Fruit fly (Drosophila melanogaster) whole organism, embryonic: ENCODE data around the gene CG43347.

ENCODE experiments used
- ATbp ChIP-seq: fragments of 200-800 bp; sonication (Bioruptor generic); optimal IDR thresholded peaks from 2 replicates; lab custom pipeline; 2017; ENCODE audit warnings: missing biosample characterization, mild to moderate bottlenecking, missing genetic modification characterization, missing genetic modification reagents
- Abd-B ChIP-seq: fragments of 200-800 bp; sonication (Bioruptor generic); optimal IDR thresholded peaks from 2 replicates; lab custom pipeline; 2018; ENCODE audit warnings: missing biosample characterization, mild to moderate bottlenecking, missing genetic modification characterization, moderate library complexity
- CG10959 ChIP-seq: fragments of 200-800 bp; sonication (Bioruptor generic); IDR thresholded peaks from 2 replicates; pipeline ENCODE4 v1.3.6; 2022; ENCODE audit warnings: missing biosample characterization, missing genetic modification characterization
- CG11398 ChIP-seq: fragments of 200-800 bp; sonication (Bioruptor generic); optimal IDR thresholded peaks from 2 replicates; lab custom pipeline; 2016; ENCODE audit warnings: missing biosample characterization, missing genetic modification characterization
- CG15514 ChIP-seq: fragments of 200-800 bp; sonication (Bioruptor generic); optimal IDR thresholded peaks from 3 replicates; lab custom pipeline; 2017; ENCODE audit warnings: missing biosample characterization, missing genetic modification characterization, mild to moderate bottlenecking, moderate library complexity, missing genetic modification reagents
- CG1832 ChIP-seq: fragments of 200-800 bp; sonication (Bioruptor generic); optimal IDR thresholded peaks from 2 replicates; lab custom pipeline; 2017; ENCODE audit warnings: missing biosample characterization, mild to moderate bottlenecking, missing genetic modification characterization, inconsistent platforms
- CG18599 ChIP-seq: fragments of 200-800 bp; sonication (Bioruptor generic); optimal IDR thresholded peaks from 3 replicates; lab custom pipeline; 2017; ENCODE audit warnings: missing biosample characterization, missing genetic modification characterization, mild to moderate bottlenecking, moderate library complexity, missing genetic modification reagents
- CG2202 ChIP-seq: fragments of 200-800 bp; sonication (Bioruptor generic); optimal IDR thresholded peaks from 2 replicates; lab custom pipeline; 2018; ENCODE audit warnings: missing biosample characterization, mild to moderate bottlenecking, missing genetic modification characterization
- CG30403 ChIP-seq: fragments of 200-800 bp; sonication (Bioruptor generic); optimal IDR thresholded peaks from 3 replicates; lab custom pipeline; 2016; ENCODE audit warnings: missing biosample characterization, missing genetic modification characterization
- CG32772 ChIP-seq: fragments of 200-800 bp; sonication (Bioruptor generic); IDR thresholded peaks from 2 replicates; pipeline ENCODE4 v1.3.6; 2022; ENCODE audit warnings: missing biosample characterization, missing genetic modification characterization
- CG4404 ChIP-seq: fragments of 200-800 bp; sonication (Bioruptor generic); IDR thresholded peaks from 2 replicates; pipeline ENCODE4 v1.3.6; 2022; ENCODE audit warnings: missing biosample characterization, missing genetic modification characterization
- CG4730 ChIP-seq: fragments of 200-800 bp; sonication (Bioruptor generic); IDR thresholded peaks from 2 replicates; pipeline ENCODE4 v1.3.6; 2022; ENCODE audit warnings: missing biosample characterization, missing genetic modification characterization
- CG6791 ChIP-seq: fragments of 200-800 bp; sonication (Bioruptor generic); IDR thresholded peaks from 3 replicates; pipeline ENCODE4 v1.3.6; 2022; ENCODE audit warnings: missing biosample characterization, missing genetic modification characterization; ENCODE audit not compliant: partially characterized antibody
- CG7372 ChIP-seq: fragments of 200-800 bp; sonication (Bioruptor generic); IDR thresholded peaks from 2 replicates; pipeline ENCODE4 v1.3.6; 2022; ENCODE audit warnings: missing biosample characterization, missing genetic modification characterization
- CG7745 ChIP-seq: fragments of 200-800 bp; sonication (Bioruptor generic); optimal IDR thresholded peaks from 2 replicates; lab custom pipeline; 2018; ENCODE audit warnings: missing biosample characterization, mild to moderate bottlenecking, missing genetic modification characterization, moderate library complexity
- CG8290 ChIP-seq, 3 experiments: fragments of 200-800 bp; sonication (Bioruptor generic); optimal IDR thresholded peaks; 2 replicates each; lab custom pipeline; 2016 to 2019; ENCODE audit warnings: missing biosample characterization in 3 of 3, missing genetic modification characterization in 3 of 3, mild to moderate bottlenecking in 2 of 3, moderate library complexity in 1 of 3
- CG8924 ChIP-seq: fragments of 200-800 bp; optimal IDR thresholded peaks from 3 replicates; lab custom pipeline; 2019; ENCODE audit warnings: missing biosample characterization, mild to moderate bottlenecking, missing genetic modification characterization, moderate library complexity
- D19B ChIP-seq: fragments of 200-800 bp; sonication (Bioruptor generic); optimal IDR thresholded peaks from 2 replicates; lab custom pipeline; 2017; ENCODE audit warnings: missing biosample characterization, mild to moderate bottlenecking, missing genetic modification characterization
- Dfd ChIP-seq, 2 experiments: fragments of >200 bp; optimal IDR thresholded peaks; 2 replicates each; lab custom pipeline; 2017; ENCODE audit warnings: missing biosample characterization in 2 of 2, missing genetic modification characterization in 2 of 2
- Drgx ChIP-seq: fragments of 200-800 bp; sonication (Bioruptor generic); IDR thresholded peaks from 2 replicates; pipeline ENCODE4 v1.3.6; 2022; ENCODE audit warnings: missing biosample characterization, missing genetic modification characterization
- E2f2 ChIP-seq: fragments of 200-800 bp; sonication (Bioruptor generic); IDR thresholded peaks from 2 replicates; pipeline ENCODE4 v1.3.6; 2022; ENCODE audit warnings: missing biosample characterization, missing genetic modification characterization
- Ets97D ChIP-seq: fragments of 200-800 bp; sonication (Bioruptor generic); optimal IDR thresholded peaks from 3 replicates; lab custom pipeline; 2016; ENCODE audit warnings: missing biosample characterization, missing genetic modification characterization
- Fer2 ChIP-seq: fragments of 200-800 bp; sonication (Bioruptor generic); optimal IDR thresholded peaks from 2 replicates; lab custom pipeline; 2018; ENCODE audit warnings: missing biosample characterization, mild to moderate bottlenecking, missing genetic modification characterization, moderate library complexity
- GATAe ChIP-seq: fragments of 200-800 bp; sonication (Bioruptor generic); conservative IDR thresholded peaks from 2 replicates; pipeline ENCODE4 v1.3.6; 2022; ENCODE audit warnings: missing biosample characterization, missing genetic modification characterization
- HLHmδ ChIP-seq: fragments of 200-800 bp; sonication (Bioruptor generic); optimal IDR thresholded peaks from 2 replicates; lab custom pipeline; 2018; ENCODE audit warnings: missing biosample characterization, mild to moderate bottlenecking, missing genetic modification characterization, moderate library complexity
- NC2β ChIP-seq: fragments of 200-800 bp; sonication (Bioruptor generic); optimal IDR thresholded peaks from 2 replicates; lab custom pipeline; 2016; ENCODE audit warnings: missing biosample characterization, missing genetic modification characterization
- Nf-YA ChIP-seq: fragments of 200-800 bp; sonication (Bioruptor generic); IDR thresholded peaks from 2 replicates; pipeline ENCODE4 v1.3.6; 2022; ENCODE audit warnings: missing biosample characterization, missing genetic modification characterization
- Ptx1 ChIP-seq: fragments of 200-800 bp; sonication (Bioruptor generic); IDR thresholded peaks from 2 replicates; pipeline ENCODE4 v1.3.6; 2022; ENCODE audit warnings: missing biosample characterization, missing genetic modification characterization
- Scr ChIP-seq: fragments of 200-800 bp; sonication (Bioruptor generic); IDR thresholded peaks from 2 replicates; pipeline ENCODE4 v1.3.6; 2022; ENCODE audit warnings: missing biosample characterization, missing genetic modification characterization; ENCODE audit not compliant: partially characterized antibody
- Sry-β ChIP-seq: fragments of 200-800 bp; sonication (Bioruptor generic); optimal IDR thresholded peaks from 2 replicates; lab custom pipeline; 2018; ENCODE audit warnings: missing biosample characterization, mild to moderate bottlenecking, missing genetic modification characterization, moderate library complexity
- ab ChIP-seq: fragments of 200-800 bp; sonication (Bioruptor generic); optimal IDR thresholded peaks from 2 replicates; lab custom pipeline; 2016; ENCODE audit warnings: missing biosample characterization, missing genetic modification characterization
- ap ChIP-seq: fragments of 200-800 bp; sonication (Bioruptor generic); IDR thresholded peaks from 2 replicates; pipeline ENCODE4 v1.3.6; 2022; ENCODE audit warnings: missing biosample characterization, missing genetic modification characterization
- ara ChIP-seq: fragments of 200-800 bp; sonication (Bioruptor generic); IDR thresholded peaks from 2 replicates; pipeline ENCODE4 v1.3.6; 2022; ENCODE audit warnings: missing biosample characterization, missing genetic modification characterization
- chif ChIP-seq, 2 experiments: fragments of 200-800 bp; sonication (Bioruptor generic); optimal IDR thresholded peaks; 3 replicates each; lab custom pipeline; 2016; ENCODE audit warnings: missing biosample characterization in 2 of 2, missing genetic modification characterization in 2 of 2
- cwo ChIP-seq: fragments of 200-800 bp; sonication (Bioruptor generic); optimal IDR thresholded peaks from 3 replicates; lab custom pipeline; 2017; ENCODE audit warnings: missing biosample characterization, missing genetic modification characterization, mild to moderate bottlenecking, moderate library complexity, missing genetic modification reagents
- dysf ChIP-seq: fragments of 200-800 bp; sonication (Bioruptor generic); IDR thresholded peaks from 3 replicates; pipeline ENCODE4 v1.3.6; 2022; ENCODE audit warnings: missing biosample characterization, missing genetic modification characterization
- fd3F ChIP-seq: fragments of 200-800 bp; sonication (Bioruptor generic); optimal IDR thresholded peaks from 2 replicates; lab custom pipeline; 2018; ENCODE audit warnings: missing biosample characterization, mild to moderate bottlenecking, missing genetic modification characterization, moderate library complexity
- lab ChIP-seq: fragments of 200-800 bp; sonication (Bioruptor generic); optimal IDR thresholded peaks from 3 replicates; lab custom pipeline; 2017; ENCODE audit warnings: missing biosample characterization, missing genetic modification characterization, mild to moderate bottlenecking, moderate library complexity, missing genetic modification reagents
- lov ChIP-seq, 2 experiments: fragments of 200-800 bp in 1 of 2; fragments of >200 bp in 1 of 2; sonication (Bioruptor generic) in 1 of 2; IDR thresholded peaks in 1 of 2; optimal IDR thresholded peaks in 1 of 2; 2 replicates in 1 of 2; 3 replicates in 1 of 2; pipeline versions ENCODE4 v1.3.6 to Lab custom; 2017 to 2022; ENCODE audit warnings: missing biosample characterization in 1 of 2, missing genetic modification characterization in 1 of 2
- luna ChIP-seq: fragments of 200-800 bp; sonication (Bioruptor generic); optimal IDR thresholded peaks from 2 replicates; lab custom pipeline; 2016; ENCODE audit warnings: missing biosample characterization, missing genetic modification characterization
- nerfin-1 ChIP-seq: fragments of 200-800 bp; sonication (Bioruptor generic); optimal IDR thresholded peaks from 3 replicates; lab custom pipeline; 2019; ENCODE audit warnings: missing biosample characterization, mild to moderate bottlenecking, missing genetic modification characterization, moderate library complexity
- otp ChIP-seq: fragments of 200-800 bp; sonication (Bioruptor generic); IDR thresholded peaks from 3 replicates; pipeline ENCODE4, ENCODE4 v1.3.6; 2022; ENCODE audit warnings: missing biosample characterization, missing genetic modification characterization
- phol ChIP-seq: fragments of 200-800 bp; sonication (Bioruptor generic); optimal IDR thresholded peaks from 3 replicates; lab custom pipeline; 2018; ENCODE audit warnings: missing biosample characterization, mild to moderate bottlenecking, missing genetic modification characterization, moderate library complexity
- slou ChIP-seq: fragments of 200-800 bp; sonication (Bioruptor generic); optimal IDR thresholded peaks from 3 replicates; lab custom pipeline; 2016; ENCODE audit warnings: missing biosample characterization, missing genetic modification characterization
- stwl ChIP-seq: fragments of 200-800 bp; sonication (Bioruptor generic); optimal IDR thresholded peaks from 3 replicates; lab custom pipeline; 2018; ENCODE audit warnings: missing biosample characterization, mild to moderate bottlenecking, missing genetic modification characterization, moderate library complexity
- tap ChIP-seq: fragments of 200-800 bp; optimal IDR thresholded peaks from 3 replicates; lab custom pipeline; 2019; ENCODE audit warnings: missing biosample characterization, mild to moderate bottlenecking, missing genetic modification characterization, moderate library complexity
- tio ChIP-seq: fragments of 200-800 bp; sonication (Bioruptor generic); optimal IDR thresholded peaks from 2 replicates; lab custom pipeline; 2017; ENCODE audit warnings: missing biosample characterization, missing genetic modification characterization, inconsistent platforms
- vnd ChIP-seq: fragments of 200-800 bp; sonication (Bioruptor generic); IDR thresholded peaks from 3 replicates; pipeline ENCODE4 v1.3.6; 2022; ENCODE audit warnings: missing biosample characterization, missing genetic modification characterization; ENCODE audit not compliant: partially characterized antibody
- wor ChIP-seq: fragments of 200-800 bp; sonication (Bioruptor generic); IDR thresholded peaks from 2 replicates; pipeline ENCODE4 v1.3.6; 2022; ENCODE audit warnings: missing biosample characterization, missing genetic modification characterization

CG43347 gene

dm6 chrX:10573554-10573953 lies 46.4 kb downstream of the CG43347 start (continued):
- TF ChIP-seq Ets97D (GFP tag; lab: Kevin White, UChicago), result no peak
- no peak for TF ChIP-seq CG7372 (GFP tag; lab: Robert Waterston, UW)
- no peak for TF ChIP-seq GATAe
- TF ChIP-seq ATbp (GFP tag; lab: Kevin White, UChicago), result peak; percentile 28
- TF ChIP-seq Ptx1, result peak; percentile 70
- no peak for TF ChIP-seq Nf-YA (GFP tag; lab: Robert Waterston, UW)
- TF ChIP-seq CG15514 (GFP tag; lab: Kevin White, UChicago), result peak; percentile 36
- TF ChIP-seq fd3F (GFP tag; lab: Kevin White, UChicago), result peak; percentile 14
- peak; percentile 47 for TF ChIP-seq CG30403 (GFP tag; lab: Kevin White, UChicago)
- 0 out of 2 replicates have a peak, but pooled peaks have one; percentile 39 for TF ChIP-seq ara (GFP tag; lab: Robert Waterston, UW)
- no peak for TF ChIP-seq stwl (tag; lab: Kevin White, UChicago)
- no peak for TF ChIP-seq slou (GFP tag; lab: Kevin White, UChicago)
- no peak for TF ChIP-seq CG8290 (GFP tag; optimal IDR thresholded peaks at IDR 0.05; lab: Kevin White, UChicago)
- no peak for TF ChIP-seq CG8290 (tag; optimal IDR thresholded peaks at IDR 0.05; lab: Kevin White, UChicago)
- TF ChIP-seq CG7745 (tag; lab: Kevin White, UChicago), result no peak
- TF ChIP-seq NC2β (GFP tag; lab: Kevin White, UChicago), result no peak
- no peak for TF ChIP-seq CG10959 (GFP tag; lab: Robert Waterston, UW)
- no peak for TF ChIP-seq HLHmδ (GFP tag; lab: Kevin White, UChicago)
- peak; percentile 61 for TF ChIP-seq CG32772 (GFP tag; lab: Robert Waterston, UW)
- TF ChIP-seq ab, result no peak
- peak; percentile 47 for TF ChIP-seq ap
- no peak for TF ChIP-seq CG4404 (GFP tag; lab: Robert Waterston, UW)
- TF ChIP-seq tap (tag; lab: Kevin White, UChicago), result peak; percentile 53
- TF ChIP-seq nerfin-1, result no peak
- no peak for TF ChIP-seq CG11398 (GFP tag; lab: Kevin White, UChicago)
- TF ChIP-seq CG8924, result peak; percentile 45
- TF ChIP-seq chif (GFP tag; optimal IDR thresholded peaks at IDR 0.05; lab: Kevin White, UChicago), result no peak
- no peak for TF ChIP-seq luna (GFP tag; lab: Kevin White, UChicago)
- peak; percentile 64 for TF ChIP-seq Drgx (GFP tag; lab: Robert Waterston, UW)
- peak; percentile 19; the same call in 1 of the 3 replicates for TF ChIP-seq otp
- peak; percentile 7 for TF ChIP-seq tio (GFP tag; lab: Kevin White, UChicago)
- no peak for TF ChIP-seq D19B
- TF ChIP-seq Dfd (GFP tag; optimal IDR thresholded peaks at IDR 0.05; lab: Kevin White, UChicago), result no peak
- TF ChIP-seq CG4730, result 0 out of 2 replicates have a peak, but pooled peaks have one; percentile 25
- TF ChIP-seq dysf (GFP tag; lab: Robert Waterston, UW), result peak; percentile 73
- peak; percentile 34; the same call in 1 of the 2 replicates for TF ChIP-seq E2f2
- TF ChIP-seq CG18599 (GFP tag; lab: Kevin White, UChicago), result peak; percentile 77
- TF ChIP-seq lab (GFP tag; lab: Kevin White, UChicago), result peak; percentile 79
- TF ChIP-seq wor, result 0 out of 2 replicates have a peak, but pooled peaks have one; percentile 34
- no peak for TF ChIP-seq CG1832 (GFP tag; lab: Kevin White, UChicago)
- no peak for TF ChIP-seq CG2202
- no peak for TF ChIP-seq Scr (GFP tag; lab: Robert Waterston, UW)
- TF ChIP-seq vnd (GFP tag; lab: Robert Waterston, UW), result 0 out of 3 replicates have a peak, but pooled peaks have one; percentile 25
- peak; percentile 44 for TF ChIP-seq phol
- no peak for TF ChIP-seq CG6791 (GFP tag; lab: Robert Waterston, UW)
- TF ChIP-seq cwo (GFP tag; lab: Kevin White, UChicago), result peak; percentile 50
- no peak for TF ChIP-seq Sry-β
- TF ChIP-seq Fer2 (tag; lab: Kevin White, UChicago), result no peak
- no peak for TF ChIP-seq lov (optimal IDR thresholded peaks at IDR 0.05; lab: Kevin White, UChicago)
- no peak for TF ChIP-seq lov (GFP tag; IDR thresholded peaks at IDR 0.05; lab: Robert Waterston, UW)
- peak; percentile 25 for TF ChIP-seq Abd-B (GFP tag; lab: Kevin White, UChicago)
